Worm (Caenorhabditis elegans): ENCODE results near the gene rps-30.

ce11 chrV:7793067-7793466 is 16.7 kb downstream of the rps-30 start, which contains the start of gene flp-21:
- TF ChIP-seq sea-1 (GFP tag; conservative IDR thresholded peaks at IDR 0.05) (no peak), F13C5.2 (tag; optimal IDR thresholded peaks at IDR 0.05) (no peak), hnd-1 (tag; optimal IDR thresholded peaks at IDR 0.05) (no peak), ets-7 (tag; optimal IDR thresholded peaks at IDR 0.05) (no peak), aly-1 (tag; optimal IDR thresholded peaks at IDR 0.05) (no peak), hmg-4 (GFP tag; optimal IDR thresholded peaks at IDR 0.05) (no peak), ama-1 (optimal IDR thresholded peaks at IDR 0.05) (no peak), flt-1 (GFP tag; IDR thresholded peaks at IDR 0.05) (no peak), pes-1 (GFP tag; IDR thresholded peaks at IDR 0.05) (no peak), tra-4 (tag; optimal IDR thresholded peaks at IDR 0.05) (no peak), ceh-13 (GFP tag; optimal IDR thresholded peaks at IDR 0.05) (no peak)

All from whole organism, early embryonic.